Worm (Caenorhabditis elegans): ENCODE measurements around the gene F47E1.1.

The F47E1.1 gene

DNA sequence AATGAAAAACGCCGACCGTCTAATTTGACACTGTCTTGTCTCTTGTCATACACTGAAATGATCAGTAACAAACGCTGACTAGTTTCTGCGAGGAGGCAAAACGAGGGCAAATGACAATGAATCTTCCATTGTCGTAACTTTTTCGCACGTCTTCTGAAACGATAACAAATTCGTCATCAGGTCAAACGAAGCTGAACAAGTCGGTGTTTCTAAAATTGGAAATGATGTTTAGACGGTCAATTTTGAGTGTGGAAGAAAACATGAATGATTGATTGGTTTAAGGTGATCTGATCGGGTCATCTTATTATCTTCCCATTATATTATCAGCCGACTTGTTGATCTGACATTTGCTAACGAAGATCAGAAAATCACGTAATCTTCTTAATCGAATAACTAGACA, 23.6 kb upstream of the F47E1.1 start:
- TF ChIP-seq hmbx-1 (tag; optimal IDR thresholded peaks at IDR 0.05) (no peak), hnd-1 (tag; optimal IDR thresholded peaks at IDR 0.05) (no peak), flt-1 (GFP tag; IDR thresholded peaks at IDR 0.05) (no peak), sea-1 (GFP tag; conservative IDR thresholded peaks at IDR 0.05) (no peak), ets-7 (tag; optimal IDR thresholded peaks at IDR 0.05) (no peak), tbx-11 (GFP tag; IDR thresholded peaks at IDR 0.05) (no peak), pes-1 (GFP tag; IDR thresholded peaks at IDR 0.05) (no peak), ama-1 (optimal IDR thresholded peaks at IDR 0.05) (no peak), hmg-4 (GFP tag; optimal IDR thresholded peaks at IDR 0.05) (no peak), ceh-36 (tag; optimal IDR thresholded peaks at IDR 0.05) (no peak), tbx-37 (GFP tag; conservative IDR thresholded peaks at IDR 0.05) (no peak), tra-4 (tag; optimal IDR thresholded peaks at IDR 0.05) (no peak), scrt-1 (GFP tag; IDR thresholded peaks at IDR 0.05) (no peak), ceh-13 (GFP tag; optimal IDR thresholded peaks at IDR 0.05) (no peak), F13C5.2 (tag; optimal IDR thresholded peaks at IDR 0.05) (no peak), aly-1 (tag; optimal IDR thresholded peaks at IDR 0.05) (no peak), B0310.2 (tag; optimal IDR thresholded peaks at IDR 0.05) (no peak)

ce11 chrX:9057352-9057751, 19.6 kb upstream of the F47E1.1 start, which contains the start of gene F47E1.2:
Gene F47E1.2, plus strand, starts transcription at chrX:9057652.
- TF ChIP-seq hmbx-1 (tag; optimal IDR thresholded peaks at IDR 0.05) (no peak), scrt-1 (GFP tag; IDR thresholded peaks at IDR 0.05) (no peak), ets-7 (tag; optimal IDR thresholded peaks at IDR 0.05) (no peak), aly-1 (tag; optimal IDR thresholded peaks at IDR 0.05) (no peak), ceh-13 (GFP tag; optimal IDR thresholded peaks at IDR 0.05) (no peak), B0310.2 (tag; optimal IDR thresholded peaks at IDR 0.05) (no peak), tra-4 (tag; optimal IDR thresholded peaks at IDR 0.05) (no peak), hmg-4 (GFP tag; optimal IDR thresholded peaks at IDR 0.05) (no peak), tbx-37 (GFP tag; conservative IDR thresholded peaks at IDR 0.05) (no peak), ama-1 (optimal IDR thresholded peaks at IDR 0.05) (no peak), flt-1 (GFP tag; IDR thresholded peaks at IDR 0.05) (no peak), pes-1 (GFP tag; IDR thresholded peaks at IDR 0.05) (no peak), sea-1 (GFP tag; conservative IDR thresholded peaks at IDR 0.05) (no peak), F13C5.2 (tag; optimal IDR thresholded peaks at IDR 0.05) (no peak), hnd-1 (tag; optimal IDR thresholded peaks at IDR 0.05) (no peak), tbx-11 (GFP tag; IDR thresholded peaks at IDR 0.05) (no peak), ceh-36 (tag; optimal IDR thresholded peaks at IDR 0.05) (no peak)

DNA sequence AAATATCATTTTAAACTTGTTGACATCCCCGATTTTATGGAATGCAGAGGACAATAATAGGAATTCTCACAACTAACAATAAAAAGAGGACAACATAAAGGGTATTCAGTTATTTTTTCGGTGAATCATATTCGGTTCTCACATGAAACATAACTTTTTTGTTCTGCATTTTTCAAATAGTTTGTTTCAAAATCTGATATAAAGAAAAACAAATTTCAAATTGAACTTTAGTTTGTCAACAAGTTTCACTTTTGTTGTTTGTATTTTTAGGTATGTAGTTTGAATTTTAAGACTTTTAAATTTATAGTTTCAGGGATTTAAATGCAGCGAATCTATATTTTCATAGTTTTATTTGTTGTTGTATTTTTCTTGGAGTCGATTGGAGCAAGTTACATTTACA, 14.5 kb upstream of the F47E1.1 start, which contains the start of gene F47E1.4:
Gene F47E1.4, plus strand, starts transcription at position 301 of the 400 bp plus-strand sequence.
- TF ChIP-seq hnd-1 (tag; optimal IDR thresholded peaks at IDR 0.05) (no peak), F13C5.2 (tag; optimal IDR thresholded peaks at IDR 0.05) (no peak), sea-1 (GFP tag; conservative IDR thresholded peaks at IDR 0.05) (no peak), B0310.2 (tag; optimal IDR thresholded peaks at IDR 0.05) (no peak), tbx-37 (GFP tag; conservative IDR thresholded peaks at IDR 0.05) (no peak), scrt-1 (GFP tag; IDR thresholded peaks at IDR 0.05) (no peak), hmg-4 (GFP tag; optimal IDR thresholded peaks at IDR 0.05) (no peak), hmbx-1 (tag; optimal IDR thresholded peaks at IDR 0.05) (no peak), ceh-36 (tag; optimal IDR thresholded peaks at IDR 0.05) (no peak), ceh-13 (GFP tag; optimal IDR thresholded peaks at IDR 0.05) (no peak), flt-1 (GFP tag; IDR thresholded peaks at IDR 0.05) (no peak)

DNA sequence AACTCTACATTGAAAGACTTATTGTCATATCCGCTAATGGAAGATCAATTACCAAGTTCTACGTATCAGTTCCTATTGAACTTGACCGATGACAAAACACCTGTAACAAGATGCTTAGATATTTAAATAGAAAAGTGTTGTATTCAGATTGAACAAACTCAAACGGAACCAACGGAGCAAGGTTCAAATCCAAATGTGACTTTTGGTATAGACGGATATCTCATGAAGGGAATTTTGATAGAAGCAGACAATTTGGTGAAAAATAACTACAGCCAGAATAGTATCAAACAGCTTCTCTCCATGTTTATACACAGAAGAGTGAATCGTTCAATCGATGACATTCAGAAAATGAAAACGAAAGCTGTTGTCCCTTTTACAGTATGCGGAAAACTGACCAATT, 13.5 kb upstream of the F47E1.1 start:
- no peak for TF ChIP-seq aly-1 (tag; optimal IDR thresholded peaks at IDR 0.05)
- no peak for TF ChIP-seq ceh-13 (GFP tag; optimal IDR thresholded peaks at IDR 0.05)
- no peak for TF ChIP-seq hnd-1 (tag; optimal IDR thresholded peaks at IDR 0.05)

DNA sequence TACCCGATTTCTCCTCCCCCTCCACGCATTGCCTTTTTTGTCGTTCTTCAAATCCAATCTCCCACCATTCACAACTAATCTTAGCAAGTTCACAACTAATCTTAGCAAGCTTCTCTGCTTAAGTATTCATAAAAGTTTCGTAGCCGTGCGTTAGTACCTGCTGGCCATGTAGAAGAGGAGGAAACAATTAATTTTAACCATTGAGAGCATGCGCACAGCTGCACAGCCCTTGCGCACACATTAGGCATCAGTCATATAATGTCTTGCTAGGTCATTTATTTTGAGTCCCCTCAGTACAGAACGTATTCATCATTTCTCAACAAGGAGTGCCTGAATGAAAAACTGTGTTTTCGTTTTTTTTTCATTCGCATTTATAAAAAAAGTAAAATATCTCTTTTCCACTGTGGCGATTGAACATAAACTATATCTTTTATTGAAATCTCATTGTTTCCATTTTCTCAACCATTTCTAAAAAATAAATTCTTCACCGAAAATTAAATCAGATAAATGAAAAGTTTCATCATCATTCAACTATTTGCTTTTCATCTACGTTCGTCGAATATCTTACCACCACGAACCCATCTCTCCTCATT, 9.7 kb upstream of the F47E1.1 start:
- TF ChIP-seq ceh-13 (GFP tag; optimal IDR thresholded peaks at IDR 0.05) (no peak), flt-1 (GFP tag; IDR thresholded peaks at IDR 0.05) (no peak), sea-1 (GFP tag; conservative IDR thresholded peaks at IDR 0.05) (no peak), tbx-37 (GFP tag; conservative IDR thresholded peaks at IDR 0.05) (no peak), aly-1 (tag; optimal IDR thresholded peaks at IDR 0.05) (no peak), B0310.2 (tag; optimal IDR thresholded peaks at IDR 0.05) (no peak), hmg-4 (GFP tag; optimal IDR thresholded peaks at IDR 0.05) (no peak), pes-1 (GFP tag; IDR thresholded peaks at IDR 0.05) (no peak), ets-7 (tag; optimal IDR thresholded peaks at IDR 0.05) (no peak), hnd-1 (tag; optimal IDR thresholded peaks at IDR 0.05) (no peak), ceh-36 (tag; optimal IDR thresholded peaks at IDR 0.05) (no peak), scrt-1 (GFP tag; IDR thresholded peaks at IDR 0.05) (no peak), F13C5.2 (tag; optimal IDR thresholded peaks at IDR 0.05) (no peak), tra-4 (tag; optimal IDR thresholded peaks at IDR 0.05) (no peak), ama-1 (optimal IDR thresholded peaks at IDR 0.05) (no peak), tbx-11 (GFP tag; IDR thresholded peaks at IDR 0.05) (no peak), hmbx-1 (tag; optimal IDR thresholded peaks at IDR 0.05) (no peak)

DNA sequence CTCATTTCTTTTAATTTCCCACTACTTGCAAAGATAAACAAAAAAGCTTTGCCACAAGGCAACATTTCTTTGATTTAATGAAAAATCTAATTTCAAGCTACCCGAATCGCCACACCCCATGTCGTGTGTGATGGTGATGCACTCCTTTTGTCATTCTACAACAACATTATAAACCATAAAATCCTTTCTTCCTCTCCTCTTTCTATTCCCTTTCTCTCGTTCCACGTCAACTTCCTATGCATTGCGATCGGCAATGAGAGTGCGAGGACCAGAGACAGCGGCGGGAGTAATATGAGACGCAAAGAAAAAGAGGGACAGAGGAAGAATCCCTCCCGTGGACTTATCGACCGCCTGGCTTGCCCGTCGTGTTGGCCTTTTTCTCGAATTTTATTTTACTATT, 8.9 kb upstream of the F47E1.1 start:
- TF ChIP-seq sea-1 (GFP tag; conservative IDR thresholded peaks at IDR 0.05): no peak
- peak; percentile 18 for TF ChIP-seq aly-1 (tag; optimal IDR thresholded peaks at IDR 0.05)
- no peak for TF ChIP-seq ceh-13 (GFP tag; optimal IDR thresholded peaks at IDR 0.05)
- TF ChIP-seq ets-7 (tag; optimal IDR thresholded peaks at IDR 0.05): no peak
- no peak for TF ChIP-seq flt-1 (GFP tag; IDR thresholded peaks at IDR 0.05)
- TF ChIP-seq hnd-1 (tag; optimal IDR thresholded peaks at IDR 0.05): no peak
- TF ChIP-seq hmg-4 (GFP tag; optimal IDR thresholded peaks at IDR 0.05): peak; percentile 63
- TF ChIP-seq tra-4 (tag; optimal IDR thresholded peaks at IDR 0.05): no peak
- TF ChIP-seq hmbx-1 (tag; optimal IDR thresholded peaks at IDR 0.05): no peak
- no peak for TF ChIP-seq tbx-37 (GFP tag; conservative IDR thresholded peaks at IDR 0.05)

DNA sequence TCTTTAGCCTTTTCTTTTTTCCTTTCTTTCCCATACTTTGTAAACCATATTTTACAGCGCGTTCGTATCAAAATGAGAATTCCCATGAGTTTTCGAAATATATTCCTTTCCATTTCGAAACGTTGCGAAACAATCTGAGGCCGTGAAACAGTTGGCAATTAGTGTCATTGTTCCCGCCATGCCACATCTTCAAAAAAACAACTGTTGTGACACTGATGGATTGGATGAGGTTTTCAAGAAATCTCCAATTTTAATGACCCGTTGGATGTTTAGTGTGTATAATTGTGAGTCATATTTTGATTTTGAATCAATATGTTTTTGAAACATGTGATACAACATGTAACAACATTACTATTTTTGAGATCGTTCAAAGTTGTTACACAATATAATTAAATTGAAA, 7.9 kb upstream of the F47E1.1 start:
- no peak for TF ChIP-seq flt-1 (GFP tag; IDR thresholded peaks at IDR 0.05)

- TF ChIP-seq scrt-1 (GFP tag; IDR thresholded peaks at IDR 0.05) (no peak), F13C5.2 (tag; optimal IDR thresholded peaks at IDR 0.05) (no peak), tbx-11 (GFP tag; IDR thresholded peaks at IDR 0.05) (no peak), flt-1 (GFP tag; IDR thresholded peaks at IDR 0.05) (no peak), ama-1 (optimal IDR thresholded peaks at IDR 0.05) (no peak), hmbx-1 (tag; optimal IDR thresholded peaks at IDR 0.05) (no peak), hmg-4 (GFP tag; optimal IDR thresholded peaks at IDR 0.05) (no peak), ceh-36 (tag; optimal IDR thresholded peaks at IDR 0.05) (no peak), aly-1 (tag; optimal IDR thresholded peaks at IDR 0.05) (no peak), tbx-37 (GFP tag; conservative IDR thresholded peaks at IDR 0.05) (no peak), ceh-13 (GFP tag; optimal IDR thresholded peaks at IDR 0.05) (no peak), ets-7 (tag; optimal IDR thresholded peaks at IDR 0.05) (no peak), B0310.2 (tag; optimal IDR thresholded peaks at IDR 0.05) (no peak), tra-4 (tag; optimal IDR thresholded peaks at IDR 0.05) (no peak), sea-1 (GFP tag; conservative IDR thresholded peaks at IDR 0.05) (no peak)
These were observed 2.5 kb upstream of the F47E1.1 start for ce11 chrX:9074497-9074896.

Data from whole organism, early embryonic.